Worm (Caenorhabditis elegans) whole organism, L3 larva: ENCODE data around the gene R07E5.19.
"Not testable (repeated sequence)": the region's sequence is repeated elsewhere in the genome, so short reads cannot be mapped to it uniquely, and the experiment has no call there.

Experiments used
- lin-39 ChIP-seq: fragments of 150-350 bp; optimal IDR thresholded peaks from 2 replicates; lab custom pipeline; 2018; ENCODE audit warnings: missing biosample characterization, missing genetic modification reagents, missing genetic modification characterization
- mdl-1 ChIP-seq: fragments of 150-350 bp; optimal IDR thresholded peaks from 2 replicates; lab custom pipeline; 2014; ENCODE audit warnings: missing biosample characterization, missing genetic modification characterization
- nhr-23 ChIP-seq: fragments of 150-350 bp; optimal IDR thresholded peaks from 2 replicates; lab custom pipeline; 2014; ENCODE audit warnings: missing biosample characterization, missing genetic modification reagents, missing genetic modification characterization
- pha-4 ChIP-seq: fragments of 150-350 bp; optimal IDR thresholded peaks from 2 replicates; lab custom pipeline; 2014; ENCODE audit warnings: missing biosample characterization, missing genetic modification reagents, missing genetic modification characterization
- pqm-1 ChIP-seq: fragments of 150-350 bp; optimal IDR thresholded peaks from 2 replicates; lab custom pipeline; 2017; ENCODE audit warnings: missing biosample characterization, missing genetic modification characterization, inconsistent platforms
- snpc-4 ChIP-seq: fragments of 150-350 bp; optimal IDR thresholded peaks from 2 replicates; lab custom pipeline; 2014; ENCODE audit warnings: missing biosample characterization, missing genetic modification characterization
- ztf-11 ChIP-seq: fragments of 150-350 bp; optimal IDR thresholded peaks from 2 replicates; lab custom pipeline; 2014; ENCODE audit warnings: missing biosample characterization, missing genetic modification characterization

ce11 chrIII:4426711-4427218, 8.9 kb upstream of the R07E5.19 start:
- TF ChIP-seq pha-4; mdl-1 (tag; lab: Kevin White, UChicago); ztf-11 (tag; lab: Kevin White, UChicago); lin-39 (tag; lab: Kevin White, UChicago); pqm-1; nhr-23 (tag; lab: Kevin White, UChicago): not testable (repeated sequence)
- TF ChIP-seq snpc-4 (tag; lab: Kevin White, UChicago) = peak; percentile 90
